Worm (Caenorhabditis elegans): ENCODE data around the gene vha-4.

vha-4 gene

DNA sequence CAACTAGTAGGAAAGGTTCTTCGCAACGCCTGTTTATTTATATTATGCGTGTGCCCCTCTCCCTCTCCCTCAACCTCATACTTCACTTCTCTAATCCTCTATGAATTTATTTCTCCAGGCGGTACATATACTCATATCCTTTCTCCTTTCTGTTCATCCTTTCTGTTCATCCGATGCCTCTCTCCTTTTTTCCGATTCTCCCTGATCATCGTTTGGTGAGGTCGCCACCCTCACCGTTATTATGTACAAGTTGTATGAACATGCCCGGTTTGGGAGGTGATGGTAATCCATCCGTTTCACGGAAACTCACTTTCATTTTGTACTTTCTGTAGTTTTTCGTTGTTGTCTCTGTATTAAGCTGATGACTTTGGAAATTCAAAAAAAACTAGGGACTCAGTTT, 39.4 kb downstream of the vha-4 start:
- peak; percentile 7 for TF ChIP-seq mls-2 (tag; optimal IDR thresholded peaks at IDR 0.05)
- TF ChIP-seq blmp-1 (tag; optimal IDR thresholded peaks at IDR 0.05), result peak; percentile 55
- no peak for TF ChIP-seq mep-1 (tag; optimal IDR thresholded peaks at IDR 0.05)

DNA sequence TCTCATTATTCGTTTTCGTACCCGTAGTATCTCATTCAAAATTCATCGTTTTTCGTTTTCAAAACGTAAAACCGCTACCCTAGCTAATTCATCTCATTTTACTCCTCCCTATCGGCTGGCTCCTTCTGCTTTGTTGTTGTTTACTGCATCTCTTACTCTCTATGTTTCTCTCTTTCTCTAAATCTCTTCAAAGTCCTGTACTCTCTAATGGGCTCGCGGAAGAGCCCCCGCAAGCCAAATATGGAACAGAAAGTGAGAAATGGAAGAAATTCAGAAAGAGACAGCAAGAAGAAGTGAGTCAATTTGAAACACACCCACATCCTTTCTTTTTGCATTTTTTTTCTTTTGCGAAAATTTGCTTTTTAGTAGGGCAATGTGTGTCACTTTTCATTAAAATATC, 40.5 kb downstream of the vha-4 start:
- no peak for TF ChIP-seq cnd-1 (tag; optimal IDR thresholded peaks at IDR 0.05)
- no peak for TF ChIP-seq blmp-1 (tag; optimal IDR thresholded peaks at IDR 0.05)
- TF ChIP-seq unc-62 (GFP tag; optimal IDR thresholded peaks at IDR 0.05), result no peak
- TF ChIP-seq pha-4 (tag; optimal IDR thresholded peaks at IDR 0.05), result no peak
- no peak for TF ChIP-seq flh-1 (GFP tag; optimal IDR thresholded peaks at IDR 0.05)
- no peak for TF ChIP-seq lin-32 (GFP tag; optimal IDR thresholded peaks at IDR 0.05)
- TF ChIP-seq ces-1 (GFP tag; optimal IDR thresholded peaks at IDR 0.05), result peak; percentile 58
- TF ChIP-seq ham-2 (GFP tag; optimal IDR thresholded peaks at IDR 0.05), result no peak
- TF ChIP-seq sptf-1 (tag; optimal IDR thresholded peaks at IDR 0.05), result no peak
- TF ChIP-seq unc-120 (tag; optimal IDR thresholded peaks at IDR 0.05; ENCODE audit: poor library complexity, severe bottlenecking), result peak; percentile 40
- TF ChIP-seq zip-8 (tag; optimal IDR thresholded peaks at IDR 0.05), result no peak
- no peak for TF ChIP-seq nhr-12 (tag; optimal IDR thresholded peaks at IDR 0.05)
- TF ChIP-seq mep-1 (tag; optimal IDR thresholded peaks at IDR 0.05), result peak; percentile 17

DNA sequence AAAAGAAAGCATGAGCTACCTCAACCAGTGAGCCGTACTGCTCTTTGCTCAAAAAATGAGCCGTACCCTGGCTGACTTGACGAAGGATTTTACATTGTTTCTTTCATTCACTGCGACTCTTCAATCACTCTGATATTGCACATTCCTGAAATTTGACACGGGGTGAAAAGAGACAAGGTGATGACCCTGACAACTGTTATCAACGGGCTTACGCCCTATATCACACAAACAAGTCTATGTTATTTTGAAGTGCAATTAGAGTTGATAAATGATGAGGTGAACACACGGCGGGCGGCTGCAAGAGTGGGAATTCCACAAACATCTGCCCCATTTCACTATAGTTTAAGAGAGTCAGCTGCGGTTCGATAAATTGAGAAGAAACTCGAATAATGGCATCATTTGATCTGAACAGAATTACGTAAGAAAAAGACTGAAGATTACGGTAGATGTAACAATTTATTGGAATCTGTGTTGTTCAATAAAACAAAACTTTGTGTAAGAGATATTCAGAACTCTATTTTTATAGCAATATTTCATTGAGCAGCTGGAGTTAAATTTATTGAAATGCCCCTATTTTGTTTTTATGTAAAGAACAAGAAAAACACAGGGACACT, 42.4 kb downstream of the vha-4 start:
- TF ChIP-seq unc-120 (tag; optimal IDR thresholded peaks at IDR 0.05; ENCODE audit: poor library complexity, severe bottlenecking), result peak; percentile 60
- TF ChIP-seq lin-13 (tag; optimal IDR thresholded peaks at IDR 0.05), result no peak
- peak; percentile 96 for TF ChIP-seq hlh-1 (tag; optimal IDR thresholded peaks at IDR 0.05)
- TF ChIP-seq unc-39 (tag; optimal IDR thresholded peaks at IDR 0.05), result no peak
- TF ChIP-seq unc-62 (GFP tag; optimal IDR thresholded peaks at IDR 0.05), result peak; percentile 46
- TF ChIP-seq sem-2 (GFP tag; optimal IDR thresholded peaks at IDR 0.05), result no peak
- TF ChIP-seq ces-1 (GFP tag; optimal IDR thresholded peaks at IDR 0.05), result no peak
- no peak for TF ChIP-seq M03D4.4 (tag; optimal IDR thresholded peaks at IDR 0.05)

DNA sequence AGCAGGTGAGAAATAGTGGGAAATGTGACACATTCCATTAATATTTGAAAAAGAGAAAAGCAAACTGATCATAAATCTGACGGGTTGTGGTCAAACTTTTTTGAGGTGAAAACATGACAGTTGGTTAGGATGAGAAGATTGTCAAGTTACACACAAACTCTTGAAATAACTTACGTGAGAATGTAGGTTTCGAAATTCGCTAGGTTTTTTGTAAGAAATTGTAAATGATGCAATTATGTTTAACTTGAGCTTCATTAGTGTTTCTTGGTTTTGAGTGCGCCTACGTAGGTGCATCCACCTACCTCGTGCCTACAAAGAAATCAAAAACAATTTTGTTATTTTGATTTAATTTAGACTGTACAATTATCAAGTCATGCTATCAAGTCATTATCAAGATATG, 43.8 kb downstream of the vha-4 start, which contains the start of gene cex-2:
TSS of gene cex-2 (minus strand) at position 101 of the 400 bp plus-strand sequence.
- no peak for TF ChIP-seq nhr-237 (tag; optimal IDR thresholded peaks at IDR 0.05)
- TF ChIP-seq pha-4 (tag; optimal IDR thresholded peaks at IDR 0.05), result no peak
- no peak for TF ChIP-seq tbx-8 (GFP tag; optimal IDR thresholded peaks at IDR 0.05)
- TF ChIP-seq lin-32 (GFP tag; optimal IDR thresholded peaks at IDR 0.05), result no peak
- no peak for TF ChIP-seq blmp-1 (tag; optimal IDR thresholded peaks at IDR 0.05)
- TF ChIP-seq ceh-43 (GFP tag; optimal IDR thresholded peaks at IDR 0.05), result no peak
- TF ChIP-seq ceh-83 (GFP tag; optimal IDR thresholded peaks at IDR 0.05), result no peak
- no peak for TF ChIP-seq M03D4.4 (tag; optimal IDR thresholded peaks at IDR 0.05)

DNA sequence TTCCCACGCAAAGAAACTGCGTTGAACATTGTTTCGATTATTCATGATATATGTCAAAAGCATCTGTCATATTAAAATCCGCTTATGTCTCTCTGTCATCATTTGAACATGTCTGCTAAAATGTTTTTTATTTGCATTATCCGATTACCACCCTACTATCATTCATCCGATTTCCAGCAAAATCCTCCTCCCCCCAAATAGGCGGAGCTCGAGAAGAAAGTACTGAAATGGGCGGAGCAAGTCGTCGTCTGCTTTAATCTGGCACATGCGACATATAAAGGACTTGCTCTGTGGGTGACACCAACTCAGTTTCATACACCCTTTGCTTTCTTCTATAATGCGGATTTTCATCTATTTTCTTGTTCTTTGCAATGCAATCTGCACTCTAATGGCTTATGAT, 47.1 kb downstream of the vha-4 start, which contains the start of gene T09A5.14:
TSS of gene T09A5.14 (plus strand) at position 301 of the 400 bp plus-strand sequence.
- TF ChIP-seq mep-1 (tag; optimal IDR thresholded peaks at IDR 0.05), result no peak
- no peak for TF ChIP-seq unc-120 (tag; optimal IDR thresholded peaks at IDR 0.05; ENCODE audit: poor library complexity, severe bottlenecking)
- no peak for TF ChIP-seq zip-8 (tag; optimal IDR thresholded peaks at IDR 0.05)
- no peak for TF ChIP-seq ces-1 (GFP tag; optimal IDR thresholded peaks at IDR 0.05)
- no peak for TF ChIP-seq nhr-28 (tag; optimal IDR thresholded peaks at IDR 0.05)
- no peak for TF ChIP-seq nhr-76 (tag; optimal IDR thresholded peaks at IDR 0.05)
- no peak for TF ChIP-seq ceh-83 (GFP tag; optimal IDR thresholded peaks at IDR 0.05)

DNA sequence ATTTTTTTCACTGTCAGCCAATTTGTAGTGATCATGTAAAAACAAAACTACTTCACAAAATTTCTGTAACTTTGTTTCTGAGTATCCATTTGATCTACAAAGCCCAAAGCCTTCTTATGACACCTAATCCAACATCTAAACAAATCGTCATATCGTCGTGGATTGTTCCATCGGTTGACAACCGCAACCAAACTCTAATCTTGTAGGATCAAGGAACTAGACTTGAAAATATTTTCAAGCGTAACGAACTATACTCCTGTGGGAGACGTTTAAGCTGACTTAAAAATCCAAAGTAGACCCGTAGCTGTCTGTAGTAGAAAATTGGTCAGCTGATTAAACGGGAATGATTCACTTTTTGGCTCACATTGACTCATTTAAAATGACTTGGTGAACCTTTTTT, 49.5 kb downstream of the vha-4 start:
- TF ChIP-seq flh-1 (GFP tag; optimal IDR thresholded peaks at IDR 0.05) (no peak), ceh-83 (GFP tag; optimal IDR thresholded peaks at IDR 0.05) (no peak), lsy-2 (tag; optimal IDR thresholded peaks at IDR 0.05) (no peak), unc-120 (tag; optimal IDR thresholded peaks at IDR 0.05; ENCODE audit: poor library complexity, severe bottlenecking) (no peak), elt-1 (tag; optimal IDR thresholded peaks at IDR 0.05; ENCODE audit: borderline replicate concordance, insufficient read depth) (no peak), elt-3 (tag; optimal IDR thresholded peaks at IDR 0.05) (no peak), nhr-2 (tag; optimal IDR thresholded peaks at IDR 0.05) (no peak), pha-4 (tag; optimal IDR thresholded peaks at IDR 0.05) (no peak), unc-62 (GFP tag; optimal IDR thresholded peaks at IDR 0.05) (no peak), drap-1 (GFP tag; optimal IDR thresholded peaks at IDR 0.05) (no peak), ztf-11 (tag; optimal IDR thresholded peaks at IDR 0.05) (no peak), M03D4.4 (tag; optimal IDR thresholded peaks at IDR 0.05) (no peak)

Measured in whole organism, mixed stage, embryonic.